Fruit fly (Drosophila melanogaster) whole organism: ENCODE results near the gene Hsp60B.

Experiments
- CG8478 ChIP-seq: fragments of >200 bp; optimal IDR thresholded peaks from 2 replicates; lab custom pipeline; 2018; ENCODE audit warnings: inconsistent platforms
- Dll ChIP-seq: fragments of >200 bp; optimal IDR thresholded peaks from 2 replicates; lab custom pipeline; 2017
- EcR ChIP-seq, 2 experiments: fragments of >200 bp; optimal IDR thresholded peaks; 2 replicates each; lab custom pipeline; 2017; ENCODE audit warnings: missing biosample characterization in 2 of 2, missing genetic modification characterization in 2 of 2, missing genetic modification reagents in 2 of 2
- pan ChIP-seq: fragments of >200 bp; optimal IDR thresholded peaks from 2 replicates; lab custom pipeline; 2017
- psq ChIP-seq: fragments of >200 bp; optimal IDR thresholded peaks from 2 replicates; lab custom pipeline; 2017
- usp ChIP-seq: fragments of >200 bp; optimal IDR thresholded peaks from 2 replicates; lab custom pipeline; 2017; ENCODE audit warnings: missing biosample characterization, missing genetic modification characterization, mixed read lengths

- TF ChIP-seq pan (lab: Kevin White, UChicago) (no peak), psq (no peak), CG8478 (lab: Kevin White, UChicago) (no peak), EcR (GFP tag; optimal IDR thresholded peaks at IDR 0.05; lab: Kevin White, UChicago) (no peak), usp (no peak), Dll (lab: Kevin White, UChicago) (no peak)
These were observed 30.1 kb upstream of the Hsp60B start for dm6 chr2L:698058-698457.
